Fruit fly (Drosophila melanogaster) whole organism, adult: ENCODE data around the gene CG6418.
A peak's percentile ranks its signal among the peaks of the same experiment; 100 is the strongest.

Source experiments
- CG11617 ChIP-seq: fragments of 200-800 bp; sonication (Bioruptor generic); optimal IDR thresholded peaks from 2 replicates; lab custom pipeline; 2017; ENCODE audit warnings: mild to moderate bottlenecking, missing biosample characterization, missing genetic modification reagents, missing genetic modification characterization
- CG12768 ChIP-seq: fragments of 200-800 bp; sonication (Bioruptor generic); optimal IDR thresholded peaks from 2 replicates; lab custom pipeline; 2017; ENCODE audit warnings: missing biosample characterization, missing genetic modification characterization, mild to moderate bottlenecking, moderate library complexity, missing genetic modification reagents
- CG14711 ChIP-seq: fragments of 200-800 bp; sonication (Bioruptor generic); optimal IDR thresholded peaks from 2 replicates; lab custom pipeline; 2018; ENCODE audit warnings: missing biosample characterization, mild to moderate bottlenecking, missing genetic modification characterization, moderate library complexity
- CG1620 ChIP-seq: fragments of 200-800 bp; sonication (Bioruptor generic); optimal IDR thresholded peaks from 2 replicates; lab custom pipeline; 2016; ENCODE audit warnings: missing biosample characterization, missing genetic modification characterization
- CG33017 ChIP-seq: fragments of 200-800 bp; sonication (Bioruptor generic); optimal IDR thresholded peaks from 2 replicates; lab custom pipeline; 2018; ENCODE audit warnings: missing biosample characterization, mild to moderate bottlenecking, missing genetic modification characterization, moderate library complexity
- CG5204 ChIP-seq: fragments of 200-800 bp; sonication (Bioruptor generic); optimal IDR thresholded peaks from 2 replicates; lab custom pipeline; 2016; ENCODE audit warnings: missing biosample characterization, missing genetic modification characterization
- CG7045 ChIP-seq: fragments of 200-800 bp; sonication (Bioruptor generic); optimal IDR thresholded peaks from 2 replicates; lab custom pipeline; 2017; ENCODE audit warnings: missing biosample characterization, mild to moderate bottlenecking, missing genetic modification characterization
- CG7101 ChIP-seq: fragments of 200-800 bp; sonication (Bioruptor generic); optimal IDR thresholded peaks from 2 replicates; lab custom pipeline; 2018; ENCODE audit warnings: missing biosample characterization, mild to moderate bottlenecking, missing genetic modification characterization, moderate library complexity
- Clk ChIP-seq: fragments of 200-800 bp; sonication (Bioruptor generic); optimal IDR thresholded peaks from 2 replicates; lab custom pipeline; 2017; ENCODE audit warnings: missing biosample characterization, missing genetic modification characterization
- Crg-1 ChIP-seq: fragments of 200-800 bp; sonication (Bioruptor generic); optimal IDR thresholded peaks from 2 replicates; lab custom pipeline; 2016; ENCODE audit warnings: missing biosample characterization, missing genetic modification characterization
- Hr96 ChIP-seq: fragments of 200-800 bp; sonication (Bioruptor generic); optimal IDR thresholded peaks from 2 replicates; lab custom pipeline; 2016; ENCODE audit warnings: missing biosample characterization, missing genetic modification characterization
- Mnt ChIP-seq: fragments of 200-800 bp; sonication (Bioruptor generic); optimal IDR thresholded peaks from 2 replicates; lab custom pipeline; 2016; ENCODE audit warnings: missing biosample characterization, mild to moderate bottlenecking, missing genetic modification characterization
- bab1 ChIP-seq: fragments of 200-800 bp; sonication (Bioruptor generic); optimal IDR thresholded peaks from 3 replicates; lab custom pipeline; 2019; ENCODE audit warnings: missing biosample characterization, mild to moderate bottlenecking, missing genetic modification characterization, moderate library complexity
- cic ChIP-seq: fragments of 200-800 bp; sonication (Bioruptor generic); optimal IDR thresholded peaks from 2 replicates; lab custom pipeline; 2017; ENCODE audit warnings: missing biosample characterization, mild to moderate bottlenecking, missing genetic modification characterization, moderate library complexity
- cnc ChIP-seq, 2 experiments: fragments of >200 bp; optimal IDR thresholded peaks; 2 replicates each; lab custom pipeline; 2017
- kay ChIP-seq: fragments of 200-800 bp; sonication (Bioruptor generic); peaks from one replicate; lab custom pipeline; 2016; ENCODE audit warnings: missing biosample characterization, missing genetic modification characterization, borderline replicate concordance
- ovo ChIP-seq: fragments of 200-800 bp; sonication (Bioruptor generic); optimal IDR thresholded peaks from 2 replicates; lab custom pipeline; 2016; ENCODE audit warnings: missing biosample characterization, missing genetic modification characterization
- pad ChIP-seq: fragments of 200-800 bp; sonication (Bioruptor generic); optimal IDR thresholded peaks from 3 replicates; lab custom pipeline; 2017; ENCODE audit warnings: missing biosample characterization, missing genetic modification characterization, mild to moderate bottlenecking, moderate library complexity, missing genetic modification reagents
- tj ChIP-seq: fragments of 200-800 bp; sonication (Bioruptor generic); optimal IDR thresholded peaks from 3 replicates; lab custom pipeline; 2017; ENCODE audit warnings: missing biosample characterization, mild to moderate bottlenecking, missing genetic modification characterization, moderate library complexity
- toe ChIP-seq: fragments of 200-800 bp; sonication (Bioruptor generic); optimal IDR thresholded peaks from 2 replicates; lab custom pipeline; 2016; ENCODE audit warnings: missing biosample characterization, missing genetic modification characterization

The CG6418 gene

DNA sequence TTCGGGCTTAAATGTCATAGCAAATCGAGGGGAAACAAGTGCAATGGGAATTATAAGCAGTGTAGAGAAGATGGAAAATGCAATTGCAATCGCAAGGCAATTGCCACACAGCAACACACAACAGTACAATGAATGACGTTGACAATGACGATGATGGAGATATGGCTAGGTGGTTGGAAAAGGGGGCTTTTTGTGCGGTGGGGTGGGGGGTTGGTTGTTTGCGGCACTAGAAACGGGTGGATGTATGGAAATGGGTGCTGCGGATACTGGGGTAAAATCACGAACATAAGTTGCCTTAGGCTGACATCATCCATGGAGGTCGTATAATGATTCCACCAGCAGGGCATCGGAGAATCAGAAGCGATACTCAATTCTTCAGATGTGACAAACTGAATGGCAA is 9.7 kb downstream of the CG6418 start:
- TF ChIP-seq cic (GFP tag; lab: Kevin White, UChicago) (peak; percentile 20), CG5204 (GFP tag; lab: Kevin White, UChicago) (no peak), cnc (optimal IDR thresholded peaks at IDR 0.05; lab: Kevin White, UChicago) (no peak), kay (GFP tag; lab: Kevin White, UChicago) (no peak)

DNA sequence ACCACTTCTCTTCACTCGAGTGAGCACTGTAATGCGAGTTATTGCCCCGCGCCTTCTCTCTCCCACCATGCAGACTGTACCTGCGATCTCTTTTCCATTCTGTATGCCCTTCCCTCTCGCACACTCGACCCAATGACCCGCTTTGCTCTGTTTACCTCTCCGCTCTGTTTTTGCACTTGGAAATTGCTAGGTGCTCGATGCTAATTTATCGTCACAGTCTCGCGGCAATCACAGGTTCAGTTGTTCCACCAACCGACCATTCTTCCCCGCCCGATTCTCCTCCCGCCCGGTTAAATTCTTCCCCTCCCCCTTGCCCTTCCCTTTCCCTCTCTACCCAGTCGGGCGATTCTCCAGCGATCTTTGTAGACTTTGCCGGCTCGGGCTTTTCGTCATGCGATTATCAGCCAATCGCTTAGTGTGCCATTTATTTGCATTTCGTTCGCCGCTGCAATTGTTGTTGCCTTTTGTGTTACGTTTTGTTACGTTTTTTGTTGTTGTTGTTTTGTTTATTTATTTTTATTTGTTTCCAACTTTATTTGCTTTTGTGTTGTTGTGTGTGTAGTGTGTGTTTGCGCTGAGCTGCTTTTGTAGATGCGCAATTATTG is 11.0 kb downstream of the CG6418 start:
- TF ChIP-seq kay (GFP tag; lab: Kevin White, UChicago) (peak; percentile 99), ovo (GFP tag; lab: Kevin White, UChicago) (peak; percentile 53), CG12768 (peak; percentile 98), CG7101 (tag; lab: Kevin White, UChicago) (peak; percentile 54), Clk (GFP tag; lab: Kevin White, UChicago) (peak; percentile 28), bab1 (peak; percentile 35), CG11617 (peak; percentile 43), CG14711 (peak; percentile 35), Mnt (peak; percentile 43), Hr96 (no peak), toe (GFP tag; lab: Kevin White, UChicago) (peak; percentile 52), cic (GFP tag; lab: Kevin White, UChicago) (peak; percentile 95), tj (GFP tag; lab: Kevin White, UChicago) (peak; percentile 62), CG1620 (no peak), CG7045 (peak; percentile 79), pad (GFP tag; lab: Kevin White, UChicago) (peak; percentile 54), CG33017 (tag; lab: Kevin White, UChicago) (peak; percentile 75), CG5204 (GFP tag; lab: Kevin White, UChicago) (peak; percentile 43), Crg-1 (GFP tag; lab: Kevin White, UChicago) (peak; percentile 57), cnc (optimal IDR thresholded peaks at IDR 0.05; lab: Kevin White, UChicago) (no peak)

DNA sequence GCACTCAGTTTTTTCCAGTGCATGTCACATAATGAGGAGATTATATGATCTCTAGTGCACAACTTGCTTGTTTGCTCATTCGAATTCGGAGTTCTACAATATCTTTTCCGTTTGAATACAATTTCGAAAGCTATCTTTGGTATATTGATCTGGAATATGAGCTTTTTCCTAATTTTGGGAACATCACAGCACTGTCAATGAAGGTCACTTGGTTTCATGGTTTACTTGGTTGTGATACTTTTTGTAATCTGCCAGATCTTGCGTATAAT is 11.5 kb downstream of the CG6418 start:
- peak; percentile 60 for TF ChIP-seq kay (GFP tag; lab: Kevin White, UChicago)
- TF ChIP-seq CG12768, result no peak

DNA sequence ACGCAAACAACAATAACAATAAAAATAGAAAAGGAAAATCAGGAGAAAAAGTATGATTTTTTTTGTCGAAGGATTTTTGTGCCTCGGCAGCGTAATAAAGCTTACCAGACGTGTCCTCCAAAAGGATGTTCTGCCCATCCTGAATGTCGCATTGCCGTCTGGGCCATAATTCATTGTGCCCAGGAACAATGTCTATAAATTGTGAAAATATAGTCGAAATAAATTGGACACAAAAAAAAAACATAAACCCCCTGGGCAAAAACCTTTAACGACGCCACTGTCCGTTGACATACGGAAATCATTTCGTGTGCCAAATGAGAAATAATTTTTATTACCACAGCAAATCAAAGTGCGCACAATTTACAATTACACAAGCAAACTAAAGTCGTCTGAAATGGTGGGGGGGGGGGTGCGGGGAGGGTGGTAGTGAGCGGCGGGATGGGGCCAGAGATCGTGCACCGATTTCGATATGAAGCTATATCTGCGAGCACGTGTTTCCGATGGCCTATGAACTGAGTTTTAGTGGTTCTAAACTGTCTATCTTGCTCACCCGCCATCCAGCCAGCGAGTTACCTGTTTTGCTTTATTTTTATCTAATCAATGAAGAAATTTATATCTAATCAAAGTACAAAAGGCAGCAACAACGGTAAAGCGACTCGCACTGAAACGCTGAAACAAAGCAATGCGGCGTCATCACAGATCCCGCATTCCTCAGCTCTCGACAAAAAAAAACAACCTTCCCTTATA is 12.0 kb downstream of the CG6418 start:
- TF ChIP-seq bab1, result no peak
- peak; percentile 17 for TF ChIP-seq ovo (GFP tag; lab: Kevin White, UChicago)
- TF ChIP-seq cic (GFP tag; lab: Kevin White, UChicago), result no peak
- TF ChIP-seq CG7045, result peak; percentile 86
- TF ChIP-seq cnc (optimal IDR thresholded peaks at IDR 0.05; lab: Kevin White, UChicago), result no peak
- TF ChIP-seq tj (GFP tag; lab: Kevin White, UChicago), result peak; percentile 24
- TF ChIP-seq CG5204 (GFP tag; lab: Kevin White, UChicago), result peak; percentile 71
- TF ChIP-seq Crg-1 (GFP tag; lab: Kevin White, UChicago), result peak; percentile 27
- TF ChIP-seq CG33017 (tag; lab: Kevin White, UChicago), result peak; percentile 66
- peak; percentile 77 for TF ChIP-seq CG12768
- peak; percentile 47 for TF ChIP-seq toe (GFP tag; lab: Kevin White, UChicago)
- no peak for TF ChIP-seq Mnt
- peak; percentile 36 for TF ChIP-seq CG7101 (tag; lab: Kevin White, UChicago)
- peak; percentile 21 for TF ChIP-seq CG1620
- peak; percentile 65 for TF ChIP-seq CG14711
- TF ChIP-seq kay (GFP tag; lab: Kevin White, UChicago), result no peak
- no peak for TF ChIP-seq pad (GFP tag; lab: Kevin White, UChicago)
- peak; percentile 60 for TF ChIP-seq Hr96
- peak; percentile 45 for TF ChIP-seq CG11617
- TF ChIP-seq Clk (GFP tag; lab: Kevin White, UChicago), result peak; percentile 70

- TF ChIP-seq kay (GFP tag; lab: Kevin White, UChicago) (no peak), Hr96 (peak; percentile 14), CG5204 (GFP tag; lab: Kevin White, UChicago) (no peak), CG12768 (peak; percentile 46), CG33017 (tag; lab: Kevin White, UChicago) (no peak), cic (GFP tag; lab: Kevin White, UChicago) (peak; percentile 15)
Observed at dm6 chr3L:10863925-10864324, 14.9 kb downstream of the CG6418 start.

- TF ChIP-seq cic (GFP tag; lab: Kevin White, UChicago) (peak; percentile 88), kay (GFP tag; lab: Kevin White, UChicago) (peak; percentile 53), Mnt (no peak), toe (GFP tag; lab: Kevin White, UChicago) (no peak), tj (GFP tag; lab: Kevin White, UChicago) (peak; percentile 29), Hr96 (no peak)
Observed at dm6 chr3L:10862544-10863474, 16.0 kb downstream of the CG6418 start.
